Fruit fly (Drosophila melanogaster): Measurements from ENCODE around the gene CG42590.

DNA sequence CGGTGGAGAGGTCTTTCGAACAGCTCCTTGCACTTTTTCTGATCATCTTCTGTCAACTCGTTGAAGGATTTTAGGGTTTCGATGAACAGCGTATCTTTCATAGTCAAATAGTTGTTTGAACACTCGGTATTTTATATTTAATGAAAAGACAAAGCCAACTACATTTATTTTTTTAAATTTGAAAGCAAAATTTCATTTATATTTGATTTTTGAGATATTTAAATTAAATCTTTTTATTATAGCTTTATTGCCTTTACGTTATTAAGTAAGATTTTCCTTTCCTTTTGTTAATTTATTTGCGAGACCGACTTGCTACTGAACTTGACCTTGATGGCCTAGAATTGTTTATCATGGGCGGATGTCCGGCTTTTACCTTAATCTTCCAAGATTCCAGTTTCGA lies at the start of gene CG42590:
- TF ChIP-seq CG8478 (optimal IDR thresholded peaks at IDR 0.05) = no peak
- no peak for TF ChIP-seq CTCF (optimal IDR thresholded peaks at IDR 0.05)

Data from S2 (cell line).